Worm (Caenorhabditis elegans) whole organism, young adult: Measurements from ENCODE around the gene C50D2.1.

Experiments used
- B0019.2 ChIP-seq: fragments of 200-800 bp; sonication (Bioruptor generic); conservative IDR thresholded peaks from 2 replicates; pipeline ENCODE4 v1.3.6; 2022; ENCODE audit warnings: missing genetic modification reagents, missing genetic modification characterization, missing compliant biosample characterization
- B0336.3 ChIP-seq: fragments of 200-800 bp; sonication (Bioruptor generic); IDR thresholded peaks from 2 replicates; pipeline ENCODE4 v1.3.6; 2022; ENCODE audit warnings: missing genetic modification characterization, missing compliant biosample characterization
- C17E4.6 ChIP-seq: fragments of 200-800 bp; sonication (Bioruptor generic); IDR thresholded peaks from 2 replicates; pipeline ENCODE4 v1.3.6; 2022; ENCODE audit warnings: missing genetic modification reagents, missing genetic modification characterization, missing compliant biosample characterization
- F10E7.11 ChIP-seq: sonication (generic microtip); optimal IDR thresholded peaks from 2 replicates; lab custom pipeline; 2017; ENCODE audit warnings: mild to moderate bottlenecking, missing genetic modification characterization, moderate library complexity, missing compliant biosample characterization
- F37B4.10 ChIP-seq: fragments of 200-800 bp; sonication (Bioruptor generic); IDR thresholded peaks from 2 replicates; pipeline ENCODE4 v1.3.6; 2022; ENCODE audit warnings: missing genetic modification characterization, missing compliant biosample characterization
- F55B11.4 ChIP-seq: sonication (generic microtip); optimal IDR thresholded peaks from 2 replicates; lab custom pipeline; 2016; ENCODE audit warnings: missing compliant biosample characterization, missing genetic modification characterization, borderline replicate concordance; ENCODE audit not compliant: insufficient read depth
- F57C9.4 ChIP-seq: sonication (generic microtip); optimal IDR thresholded peaks from 2 replicates; lab custom pipeline; 2017; ENCODE audit warnings: mild to moderate bottlenecking, missing genetic modification characterization, missing compliant biosample characterization
- K11D2.4 ChIP-seq: fragments of 200-800 bp; sonication (Bioruptor generic); IDR thresholded peaks from 2 replicates; pipeline ENCODE4 v1.3.6; 2022; ENCODE audit warnings: missing genetic modification reagents, missing genetic modification characterization, missing compliant biosample characterization
- T26A5.8 ChIP-seq: sonication (generic microtip); optimal IDR thresholded peaks from 2 replicates; lab custom pipeline; 2016; ENCODE audit warnings: missing genetic modification characterization, missing compliant biosample characterization
- Y53G8AR.9 ChIP-seq: fragments of 200-800 bp; sonication (Bioruptor generic); conservative IDR thresholded peaks from 2 replicates; pipeline ENCODE4 v1.3.6; 2022; ENCODE audit warnings: missing genetic modification reagents, missing genetic modification characterization, missing compliant biosample characterization
- aptf-2 ChIP-seq: fragments of 200-800 bp; sonication (Bioruptor generic); conservative IDR thresholded peaks from 2 replicates; pipeline ENCODE4 v1.3.6; 2022; ENCODE audit warnings: missing genetic modification reagents, missing genetic modification characterization, missing compliant biosample characterization
- atf-7 ChIP-seq: sonication (generic microtip); optimal IDR thresholded peaks from 2 replicates; lab custom pipeline; 2017; ENCODE audit warnings: mild to moderate bottlenecking, missing genetic modification characterization, missing compliant biosample characterization
- attf-3 ChIP-seq: fragments of 200-800 bp; sonication (Bioruptor generic); conservative IDR thresholded peaks from 2 replicates; pipeline ENCODE4 v1.3.6; 2022; ENCODE audit warnings: missing genetic modification reagents, missing genetic modification characterization, missing compliant biosample characterization
- attf-5 ChIP-seq: fragments of 200-800 bp; sonication (Bioruptor generic); optimal IDR thresholded peaks from 2 replicates; lab custom pipeline; 2018; ENCODE audit warnings: mild to moderate bottlenecking, missing genetic modification characterization, missing compliant biosample characterization
- bed-1 ChIP-seq: fragments of 200-800 bp; sonication (Bioruptor generic); IDR thresholded peaks from 2 replicates; pipeline ENCODE4 v1.3.6; 2022; ENCODE audit warnings: missing genetic modification reagents, missing genetic modification characterization, missing compliant biosample characterization
- cebp-1 ChIP-seq, 2 experiments: fragments of 200-800 bp in 1 of 2; sonication (Bioruptor generic) in 1 of 2; sonication (generic microtip) in 1 of 2; IDR thresholded peaks in 1 of 2; optimal IDR thresholded peaks in 1 of 2; 2 replicates each; pipeline versions ENCODE4 v1.3.6 to Lab custom; 2017 to 2022; ENCODE audit warnings: missing compliant biosample characterization in 2 of 2, missing genetic modification characterization in 2 of 2, mild to moderate bottlenecking in 1 of 2, missing genetic modification reagents in 1 of 2, moderate library complexity in 1 of 2
- ceh-40 ChIP-seq: fragments of 200-800 bp; sonication (Bioruptor generic); IDR thresholded peaks from 2 replicates; pipeline ENCODE4 v1.3.6; 2022; ENCODE audit warnings: missing genetic modification characterization, missing compliant biosample characterization
- ceh-58 ChIP-seq: fragments of 200-800 bp; sonication (Bioruptor generic); IDR thresholded peaks from 2 replicates; pipeline ENCODE4 v1.3.6; 2022; ENCODE audit warnings: missing genetic modification characterization, missing compliant biosample characterization
- dpl-1 ChIP-seq: fragments of 150-350 bp; optimal IDR thresholded peaks from 2 replicates; lab custom pipeline; 2014; ENCODE audit warnings: missing biosample characterization, missing genetic modification reagents, missing genetic modification characterization
- egl-44 ChIP-seq: fragments of 200-800 bp; sonication (Bioruptor generic); IDR thresholded peaks from 2 replicates; pipeline ENCODE4 v1.3.6; 2022; ENCODE audit warnings: missing genetic modification reagents, missing genetic modification characterization, missing compliant biosample characterization
- fkh-3 ChIP-seq: sonication (generic microtip); optimal IDR thresholded peaks from 2 replicates; lab custom pipeline; 2016; ENCODE audit warnings: mild to moderate bottlenecking, missing genetic modification characterization, missing compliant biosample characterization
- him-1 ChIP-seq: sonication (generic microtip); optimal IDR thresholded peaks from 2 replicates; lab custom pipeline; 2016; ENCODE audit warnings: missing genotype, missing genetic modification reagents, missing genetic modification characterization, missing compliant biosample characterization
- hmg-1.2 ChIP-seq: fragments of 200-800 bp; sonication (Bioruptor generic); IDR thresholded peaks from 2 replicates; pipeline ENCODE4 v1.3.6; 2022; ENCODE audit warnings: missing genetic modification reagents, missing genetic modification characterization, missing compliant biosample characterization
- hrde-1 ChIP-seq: sonication (generic microtip); optimal IDR thresholded peaks from 2 replicates; lab custom pipeline; 2016; ENCODE audit warnings: missing genetic modification characterization, mild to moderate bottlenecking, missing compliant biosample characterization, moderate library complexity, missing genotype, missing genetic modification reagents, borderline replicate concordance
- let-526 ChIP-seq: fragments of 200-800 bp; sonication (Bioruptor generic); IDR thresholded peaks from 2 replicates; pipeline ENCODE4 v1.3.6; 2022; ENCODE audit warnings: missing genetic modification reagents, missing genetic modification characterization, missing compliant biosample characterization
- let-607 ChIP-seq, 2 experiments: fragments of 200-800 bp in 1 of 2; sonication (Bioruptor generic) in 1 of 2; sonication (generic microtip) in 1 of 2; optimal IDR thresholded peaks; 2 replicates each; lab custom pipeline; 2016 to 2018; ENCODE audit warnings: mild to moderate bottlenecking in 2 of 2, missing compliant biosample characterization in 2 of 2, missing genetic modification characterization in 2 of 2, moderate library complexity in 2 of 2, missing genotype in 1 of 2
- lsl-1 ChIP-seq: fragments of 200-800 bp; sonication (Bioruptor generic); optimal IDR thresholded peaks from 2 replicates; lab custom pipeline; 2018; ENCODE audit warnings: mild to moderate bottlenecking, missing genetic modification characterization, moderate library complexity, missing compliant biosample characterization
- madf-8 ChIP-seq: fragments of 200-800 bp; sonication (Bioruptor generic); conservative IDR thresholded peaks from 2 replicates; pipeline ENCODE4 v1.3.6; 2022; ENCODE audit warnings: missing genetic modification reagents, missing genetic modification characterization, missing compliant biosample characterization
- mcd-1 ChIP-seq: fragments of 200-800 bp; sonication (Bioruptor generic); IDR thresholded peaks from 2 replicates; pipeline ENCODE4 v1.3.6; 2022; ENCODE audit warnings: missing genetic modification reagents, missing genetic modification characterization, missing compliant biosample characterization
- mel-28 ChIP-seq: sonication (generic microtip); optimal IDR thresholded peaks from 2 replicates; lab custom pipeline; 2016; ENCODE audit warnings: borderline replicate concordance, mild to moderate bottlenecking, missing genetic modification characterization, missing compliant biosample characterization
- mes-4 ChIP-seq: sonication (generic microtip); optimal IDR thresholded peaks from 2 replicates; lab custom pipeline; 2016; ENCODE audit warnings: missing genotype, missing genetic modification characterization, missing compliant biosample characterization
- nfya-1 ChIP-seq: sonication (generic microtip); optimal IDR thresholded peaks from 2 replicates; lab custom pipeline; 2017; ENCODE audit warnings: antibody characterized with exemption, missing compliant biosample characterization, missing genetic modification characterization, borderline replicate concordance; ENCODE audit not compliant: insufficient read depth
- nfya-2 ChIP-seq: fragments of 200-800 bp; sonication (Bioruptor generic); IDR thresholded peaks from 2 replicates; pipeline ENCODE4 v1.3.6; 2022; ENCODE audit warnings: missing genetic modification reagents, missing genetic modification characterization, missing compliant biosample characterization
- nhr-80 ChIP-seq: sonication (generic microtip); optimal IDR thresholded peaks from 2 replicates; lab custom pipeline; 2016; ENCODE audit warnings: missing genetic modification characterization, missing compliant biosample characterization
- rpc-1 ChIP-seq, 2 experiments: fragments of 150-350 bp in 1 of 2; sonication (generic microtip) in 1 of 2; optimal IDR thresholded peaks; 2 replicates each; lab custom pipeline; 2014 to 2018; ENCODE audit warnings: missing biosample characterization in 1 of 2, missing genetic modification characterization in 1 of 2, missing genetic modification reagents in 1 of 2, missing genotype in 1 of 2
- sea-2 ChIP-seq: fragments of 200-800 bp; sonication (Bioruptor generic); IDR thresholded peaks from 2 replicates; pipeline ENCODE4 v1.3.6; 2022; ENCODE audit warnings: missing genetic modification characterization, missing compliant biosample characterization
- snpc-1.1 ChIP-seq: sonication (generic microtip); optimal IDR thresholded peaks from 2 replicates; lab custom pipeline; 2017; ENCODE audit warnings: missing genetic modification characterization, mild to moderate bottlenecking, missing compliant biosample characterization, antibody characterized with exemption, moderate library complexity, missing genotype, missing genetic modification reagents; ENCODE audit not compliant: insufficient read depth
- unc-62 ChIP-seq: fragments of 150-350 bp; optimal IDR thresholded peaks from 2 replicates; lab custom pipeline; 2014; ENCODE audit warnings: missing biosample characterization, missing genetic modification reagents, missing genetic modification characterization
- ztf-22 ChIP-seq: fragments of 200-800 bp; sonication (Bioruptor generic); optimal IDR thresholded peaks from 2 replicates; lab custom pipeline; 2018; ENCODE audit warnings: mild to moderate bottlenecking, missing genetic modification characterization, moderate library complexity, missing compliant biosample characterization
- ztf-6 ChIP-seq: fragments of 200-800 bp; sonication (Bioruptor generic); IDR thresholded peaks from 2 replicates; pipeline ENCODE4 v1.3.6; 2022; ENCODE audit warnings: missing genetic modification reagents, missing genetic modification characterization, missing compliant biosample characterization

The C50D2.1 gene

DNA sequence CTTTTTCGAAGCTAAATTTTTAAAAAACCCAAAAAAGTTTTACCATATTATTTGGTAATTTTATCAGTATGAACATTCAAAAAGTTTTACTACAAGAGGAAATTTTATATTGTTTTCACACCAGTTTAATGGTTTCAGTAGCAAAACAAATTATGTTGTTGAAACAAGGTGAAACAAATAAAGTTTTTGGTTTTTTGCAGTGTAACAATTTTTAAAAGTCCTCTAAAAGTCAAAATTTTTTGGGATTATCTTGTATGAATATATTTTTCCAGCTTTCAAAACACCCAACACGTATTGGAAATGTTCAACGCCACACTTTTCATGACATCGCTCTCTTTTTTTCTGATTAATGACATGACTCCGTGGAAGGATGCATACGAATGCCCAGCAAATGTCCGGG, 5.5 kb downstream of the C50D2.1 start, which contains the start of gene srt-54:
TSS of gene srt-54 (plus strand) at position 301 of the 400 bp plus-strand sequence.
- TF ChIP-seq hrde-1 (tag; lab: Kevin White, UChicago): no peak
- TF ChIP-seq sea-2: no peak
- no peak for TF ChIP-seq nfya-1 (tag; lab: Kevin White, UChicago)
- no peak for TF ChIP-seq bed-1 (GFP tag; lab: Robert Waterston, UW)
- no peak for TF ChIP-seq F57C9.4 (tag; lab: Kevin White, UChicago)
- TF ChIP-seq snpc-1.1 (tag; lab: Kevin White, UChicago): no peak
- TF ChIP-seq F55B11.4 (tag; lab: Kevin White, UChicago): no peak
- no peak for TF ChIP-seq mes-4 (tag; lab: Kevin White, UChicago)
- no peak for TF ChIP-seq attf-5 (GFP tag; lab: Kevin White, UChicago)
- TF ChIP-seq unc-62 (GFP tag; lab: Kevin White, UChicago): no peak
- TF ChIP-seq atf-7 (tag; lab: Kevin White, UChicago): no peak

DNA sequence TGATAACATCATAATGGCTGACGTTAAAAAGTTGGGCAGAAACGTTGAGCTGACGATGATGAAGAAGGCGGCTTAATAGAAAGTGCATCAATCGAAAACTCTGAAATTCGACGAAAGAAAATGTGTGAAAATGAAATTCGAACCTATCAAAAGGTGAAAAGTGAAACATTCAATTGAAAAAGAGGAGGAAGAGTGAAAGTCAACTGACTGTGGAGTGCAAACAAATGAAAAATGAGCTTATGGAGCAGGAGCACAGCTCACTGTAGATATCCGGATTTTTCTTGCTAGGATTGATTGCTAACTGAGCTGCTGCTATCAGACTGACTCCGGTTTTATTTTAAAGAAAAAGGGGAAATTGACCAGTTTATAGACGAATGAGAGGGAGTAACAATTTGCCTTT, 9.8 kb downstream of the C50D2.1 start, which contains the start of gene K10B4.3:
TSS of gene K10B4.3 (minus strand) at position 101 of the 400 bp plus-strand sequence.
- TF ChIP-seq F10E7.11 (tag; lab: Kevin White, UChicago): no peak
- no peak for TF ChIP-seq egl-44
- TF ChIP-seq mes-4 (tag; lab: Kevin White, UChicago): no peak
- TF ChIP-seq hmg-1.2 (GFP tag; lab: Robert Waterston, UW): no peak
- TF ChIP-seq rpc-1 (optimal IDR thresholded peaks at IDR 0.05; lab: Kevin White, UChicago): no peak
- no peak for TF ChIP-seq rpc-1 (tag; optimal IDR thresholded peaks at IDR 0.05; lab: Kevin White, UChicago)
- no peak for TF ChIP-seq him-1 (tag; lab: Kevin White, UChicago)
- TF ChIP-seq bed-1 (GFP tag; lab: Robert Waterston, UW): no peak
- no peak for TF ChIP-seq let-526
- no peak for TF ChIP-seq atf-7 (tag; lab: Kevin White, UChicago)
- TF ChIP-seq let-607 (tag; optimal IDR thresholded peaks at IDR 0.05; lab: Kevin White, UChicago): no peak
- TF ChIP-seq C17E4.6 (GFP tag; lab: Robert Waterston, UW): no peak
- TF ChIP-seq B0336.3: no peak
- no peak for TF ChIP-seq ztf-6 (GFP tag; lab: Robert Waterston, UW)
- no peak for TF ChIP-seq fkh-3 (tag; lab: Kevin White, UChicago)
- TF ChIP-seq aptf-2 (GFP tag; lab: Robert Waterston, UW): no peak
- no peak for TF ChIP-seq ceh-40 (GFP tag; lab: Robert Waterston, UW)
- TF ChIP-seq ceh-58 (GFP tag; lab: Robert Waterston, UW): no peak
- TF ChIP-seq mel-28: no peak

- TF ChIP-seq F37B4.10 (GFP tag; lab: Robert Waterston, UW): no peak
- TF ChIP-seq hmg-1.2 (GFP tag; lab: Robert Waterston, UW): peak; percentile 33; the same call in 1 of the 2 replicates
- TF ChIP-seq, all 124 proteins: peak for 1
Measured at ce11 chrII:122008-122407, 10.6 kb downstream of the C50D2.1 start.

ce11 chrII:122494-122893, 11.1 kb downstream of the C50D2.1 start:
- TF ChIP-seq Y53G8AR.9: no peak
- TF ChIP-seq nhr-80 (tag; lab: Kevin White, UChicago): peak; percentile 65
- TF ChIP-seq, all 124 proteins: peak for 1

ce11 chrII:124904-125303, 13.5 kb downstream of the C50D2.1 start, which contains the start of gene nmur-2:
Gene nmur-2, minus strand, starts transcription at chrII:125004.
- TF ChIP-seq madf-8 (GFP tag; lab: Robert Waterston, UW): no peak
- no peak for TF ChIP-seq dpl-1 (GFP tag; lab: Kevin White, UChicago)
- TF ChIP-seq B0019.2 (GFP tag; lab: Robert Waterston, UW): no peak
- TF ChIP-seq bed-1 (GFP tag; lab: Robert Waterston, UW): no peak
- TF ChIP-seq nhr-80 (tag; lab: Kevin White, UChicago): no peak
- TF ChIP-seq K11D2.4 (GFP tag; lab: Robert Waterston, UW): no peak
- no peak for TF ChIP-seq T26A5.8
- TF ChIP-seq mcd-1 (GFP tag; lab: Robert Waterston, UW): no peak
- no peak for TF ChIP-seq lsl-1 (GFP tag; lab: Kevin White, UChicago)
- TF ChIP-seq nfya-1 (tag; lab: Kevin White, UChicago): no peak
- no peak for TF ChIP-seq cebp-1 (GFP tag; IDR thresholded peaks at IDR 0.05; lab: Robert Waterston, UW)
- TF ChIP-seq cebp-1 (tag; optimal IDR thresholded peaks at IDR 0.05; lab: Kevin White, UChicago): no peak
- TF ChIP-seq nfya-2 (GFP tag; lab: Robert Waterston, UW): no peak
- TF ChIP-seq attf-3 (GFP tag; lab: Robert Waterston, UW): no peak
- TF ChIP-seq ztf-22: no peak
- no peak for TF ChIP-seq him-1 (tag; lab: Kevin White, UChicago)
- TF ChIP-seq, all 124 proteins: peak for 0
